Fruit fly (Drosophila melanogaster) whole organism, wandering third instar larva: ENCODE results near the gene U4-U6-60K.
A peak's percentile ranks its signal among the peaks of the same experiment; 100 is the strongest.

Experiments
- Abd-B ChIP-seq: fragments of >200 bp; optimal IDR thresholded peaks from 2 replicates; lab custom pipeline; 2017; ENCODE audit warnings: missing biosample characterization, missing genetic modification characterization
- CG32264 ChIP-seq: fragments of 200-800 bp; sonication (Bioruptor generic); optimal IDR thresholded peaks from 2 replicates; lab custom pipeline; 2016; ENCODE audit warnings: missing biosample characterization, missing genetic modification characterization
- CrebA ChIP-seq: fragments of 200-800 bp; sonication (Bioruptor generic); optimal IDR thresholded peaks from 2 replicates; lab custom pipeline; 2016; ENCODE audit warnings: missing biosample characterization, mild to moderate bottlenecking, missing genetic modification characterization, borderline replicate concordance
- Dfd ChIP-seq: fragments of >200 bp; optimal IDR thresholded peaks from 2 replicates; lab custom pipeline; 2017; ENCODE audit warnings: missing biosample characterization, missing genetic modification characterization
- Dif ChIP-seq: fragments of 200-275, 200-300 bp; sonication (Bioruptor generic); optimal IDR thresholded peaks from 2 replicates; lab custom pipeline; 2018; ENCODE audit warnings: missing biosample characterization, missing genetic modification characterization; ENCODE audit not compliant: partially characterized antibody
- GATAd ChIP-seq: sonication (Bioruptor generic); optimal IDR thresholded peaks from 2 replicates; lab custom pipeline; 2016; ENCODE audit warnings: missing biosample characterization, missing genetic modification characterization
- Hnf4 ChIP-seq: fragments of 200-800 bp; sonication (Bioruptor generic); optimal IDR thresholded peaks from 2 replicates; lab custom pipeline; 2016; ENCODE audit warnings: missing biosample characterization, mild to moderate bottlenecking, missing genetic modification characterization
- Hr78 ChIP-seq: fragments of >200 bp; optimal IDR thresholded peaks from 2 replicates; lab custom pipeline; 2017; ENCODE audit warnings: missing biosample characterization, missing genetic modification characterization
- Myc ChIP-seq: fragments of >200 bp; optimal IDR thresholded peaks from 2 replicates; lab custom pipeline; 2017
- N ChIP-seq: fragments of >200 bp; optimal IDR thresholded peaks from 2 replicates; lab custom pipeline; 2018; ENCODE audit warnings: missing biosample characterization, missing external identifiers, missing genetic modification characterization
- OdsH ChIP-seq: fragments of 200-800 bp; sonication (Bioruptor generic); optimal IDR thresholded peaks from 2 replicates; lab custom pipeline; 2016; ENCODE audit warnings: missing biosample characterization, mild to moderate bottlenecking, missing genetic modification characterization
- Rel ChIP-seq, 2 experiments: fragments of 200-800 bp; sonication (Bioruptor generic) in 1 of 2; optimal IDR thresholded peaks; 2 replicates in 1 of 2; 3 replicates in 1 of 2; lab custom pipeline; 2016 to 2019; ENCODE audit warnings: mild to moderate bottlenecking in 2 of 2, missing biosample characterization in 2 of 2, missing genetic modification characterization in 2 of 2, moderate library complexity in 1 of 2
- Sp1 ChIP-seq: fragments of 200-800 bp; sonication (Bioruptor generic); optimal IDR thresholded peaks from 3 replicates; lab custom pipeline; 2019; ENCODE audit warnings: missing biosample characterization, mild to moderate bottlenecking, missing genetic modification characterization, moderate library complexity
- br ChIP-seq: fragments of 200-800 bp; sonication (Bioruptor generic); optimal IDR thresholded peaks from 2 replicates; lab custom pipeline; 2016; ENCODE audit warnings: missing biosample characterization, missing genetic modification characterization
- brk ChIP-seq: fragments of 200-800 bp; sonication (Bioruptor generic); optimal IDR thresholded peaks from 2 replicates; lab custom pipeline; 2016; ENCODE audit warnings: missing biosample characterization, mild to moderate bottlenecking, missing genetic modification characterization
- dsf ChIP-seq: sonication (Bioruptor generic); optimal IDR thresholded peaks from 2 replicates; lab custom pipeline; 2016; ENCODE audit warnings: missing biosample characterization, missing genetic modification characterization, borderline replicate concordance
- ey ChIP-seq: fragments of 200-800 bp; sonication (Bioruptor generic); optimal IDR thresholded peaks from 2 replicates; lab custom pipeline; 2016; ENCODE audit warnings: missing biosample characterization, missing genetic modification characterization
- foxo ChIP-seq, 2 experiments: fragments of 200-800 bp; sonication (Bioruptor generic); optimal IDR thresholded peaks; 2 replicates in 1 of 2; 3 replicates in 1 of 2; lab custom pipeline; 2016 to 2017; ENCODE audit warnings: missing biosample characterization in 2 of 2, missing genetic modification characterization in 2 of 2
- fru ChIP-seq: fragments of 200-800 bp; sonication (Bioruptor generic); optimal IDR thresholded peaks from 3 replicates; lab custom pipeline; 2016; ENCODE audit warnings: missing biosample characterization, mild to moderate bottlenecking, missing genetic modification characterization
- lola ChIP-seq: fragments of >200 bp; optimal IDR thresholded peaks from 2 replicates; lab custom pipeline; 2017; ENCODE audit warnings: missing biosample characterization, missing genetic modification characterization
- pan ChIP-seq: fragments of >200 bp; optimal IDR thresholded peaks from 2 replicates; lab custom pipeline; 2017
- psq ChIP-seq: fragments of 200-800 bp; sonication (Bioruptor generic); optimal IDR thresholded peaks from 3 replicates; lab custom pipeline; 2017; ENCODE audit warnings: missing biosample characterization, mild to moderate bottlenecking, missing genetic modification characterization, moderate library complexity
- sage ChIP-seq: fragments of 200-800 bp; sonication (Bioruptor generic); optimal IDR thresholded peaks from 2 replicates; lab custom pipeline; 2016; ENCODE audit warnings: missing biosample characterization, mild to moderate bottlenecking, missing genetic modification characterization
- sv ChIP-seq: fragments of 200-800 bp; sonication (Bioruptor generic); optimal IDR thresholded peaks from 3 replicates; lab custom pipeline; 2016; ENCODE audit warnings: missing biosample characterization, missing genetic modification characterization
- usp ChIP-seq: fragments of >200 bp; optimal IDR thresholded peaks from 2 replicates; lab custom pipeline; 2017; ENCODE audit warnings: missing biosample characterization, missing genetic modification characterization
- woc ChIP-seq: sonication (Bioruptor generic); optimal IDR thresholded peaks from 2 replicates; lab custom pipeline; 2016; ENCODE audit warnings: missing biosample characterization, mild to moderate bottlenecking, missing genetic modification characterization

U4-U6-60K gene

dm6 chr3L:17495266-17495961, 18.3 kb downstream of the U4-U6-60K start (continued):
- no peak for TF ChIP-seq GATAd (GFP tag; lab: Kevin White, UChicago)
- no peak for TF ChIP-seq sage (GFP tag; lab: Kevin White, UChicago)
- peak; percentile 52 for TF ChIP-seq Sp1
- peak; percentile 70 for TF ChIP-seq fru (GFP tag; lab: Kevin White, UChicago)
- TF ChIP-seq CrebA (GFP tag; lab: Kevin White, UChicago), result no peak
- TF ChIP-seq ey, result peak; percentile 73
- TF ChIP-seq Myc (lab: Kevin White, UChicago), result no peak
- TF ChIP-seq N, result no peak
- TF ChIP-seq OdsH (GFP tag; lab: Kevin White, UChicago), result peak; percentile 55
- TF ChIP-seq foxo (GFP tag; optimal IDR thresholded peaks at IDR 0.05; lab: Kevin White, UChicago), result peak in 1 of 2 experiments; percentile 62
- TF ChIP-seq CG32264 (GFP tag; lab: Kevin White, UChicago), result no peak

- TF ChIP-seq ey (no peak), sv (GFP tag; lab: Kevin White, UChicago) (no peak), OdsH (GFP tag; lab: Kevin White, UChicago) (no peak), Rel (GFP tag; optimal IDR thresholded peaks at IDR 0.05; lab: Kevin White, UChicago) (no peak), Rel (tag; optimal IDR thresholded peaks at IDR 0.05; lab: Kevin White, UChicago) (peak; percentile 99)
These were observed 19.2 kb downstream of the U4-U6-60K start, which contains the start of gene edin for dm6 chr3L:17494541-17494940. Gene edin (plus strand): TSS chr3L:17494880.

- TF ChIP-seq Dif (GFP tag; lab: Kevin White, UChicago), result no peak
- TF ChIP-seq Hr78 (GFP tag; lab: Kevin White, UChicago), result no peak
- TF ChIP-seq, all 38 proteins: peak for 0
These were observed 19.8 kb downstream of the U4-U6-60K start for dm6 chr3L:17493807-17494404.

dm6 chr3L:17493256-17493655, 20.5 kb downstream of the U4-U6-60K start:
- no peak for TF ChIP-seq dsf
- TF ChIP-seq lola (GFP tag; lab: Kevin White, UChicago), result no peak
- TF ChIP-seq Dif (GFP tag; lab: Kevin White, UChicago), result no peak
- TF ChIP-seq Hnf4, result no peak
- no peak for TF ChIP-seq pan (lab: Kevin White, UChicago)
- TF ChIP-seq Dfd (GFP tag; lab: Kevin White, UChicago), result no peak
- no peak for TF ChIP-seq woc (GFP tag; lab: Kevin White, UChicago)
- no peak for TF ChIP-seq usp (GFP tag; lab: Kevin White, UChicago)
- no peak for TF ChIP-seq Abd-B (GFP tag; lab: Kevin White, UChicago)
- no peak for TF ChIP-seq fru (GFP tag; lab: Kevin White, UChicago)
- TF ChIP-seq Sp1, result no peak
- no peak for TF ChIP-seq foxo (GFP tag; optimal IDR thresholded peaks at IDR 0.05; lab: Kevin White, UChicago)
- no peak for TF ChIP-seq brk (GFP tag; lab: Kevin White, UChicago)
- no peak for TF ChIP-seq Hr78 (GFP tag; lab: Kevin White, UChicago)

- no peak for TF ChIP-seq sv (GFP tag; lab: Kevin White, UChicago)
These were observed 22.1 kb downstream of the U4-U6-60K start for dm6 chr3L:17491646-17492045.

dm6 chr3L:17488622-17489391, 24.9 kb downstream of the U4-U6-60K start:
- TF ChIP-seq pan (lab: Kevin White, UChicago) (no peak), br (GFP tag; lab: Kevin White, UChicago) (peak; percentile 10), ey (no peak), usp (GFP tag; lab: Kevin White, UChicago) (no peak), psq (GFP tag; lab: Kevin White, UChicago) (peak; percentile 53), Hr78 (GFP tag; lab: Kevin White, UChicago) (no peak), Dif (GFP tag; lab: Kevin White, UChicago) (no peak), Rel (GFP tag; optimal IDR thresholded peaks at IDR 0.05; lab: Kevin White, UChicago) (no peak), Rel (tag; optimal IDR thresholded peaks at IDR 0.05; lab: Kevin White, UChicago) (peak; percentile 27), foxo (GFP tag; optimal IDR thresholded peaks at IDR 0.05; lab: Kevin White, UChicago) (no peak)
